Worm (Caenorhabditis elegans): ENCODE measurements around the gene nhr-117.

nhr-117 gene

DNA sequence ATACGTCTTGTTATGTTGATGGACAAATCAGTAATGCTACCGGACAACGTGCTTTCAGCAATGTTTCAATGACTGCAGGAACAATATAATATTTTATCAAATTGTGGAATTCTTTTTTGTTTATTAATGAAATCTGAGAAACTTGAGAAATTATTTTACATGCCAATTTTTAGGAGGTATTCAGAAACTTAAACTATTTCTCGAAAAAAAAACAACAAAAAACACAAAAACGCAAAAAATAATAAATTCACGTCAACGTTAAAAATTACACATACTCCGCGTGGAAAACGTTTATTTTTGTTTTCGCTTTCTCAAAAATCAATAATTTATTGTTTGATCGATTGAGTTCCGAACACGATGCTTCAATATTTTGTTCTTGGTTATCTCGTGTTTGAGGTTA is 20.9 kb upstream of the nhr-117 start, which contains the start of gene Y46H3D.1:
Gene Y46H3D.1 (plus strand): TSS at position 301 of the 400 bp plus-strand sequence.
- TF ChIP-seq pha-4 (tag; optimal IDR thresholded peaks at IDR 0.05) (no peak), ceh-27 (GFP tag; optimal IDR thresholded peaks at IDR 0.05) (no peak), efl-1 (GFP tag; optimal IDR thresholded peaks at IDR 0.05) (no peak), snpc-1.3 (tag; optimal IDR thresholded peaks at IDR 0.05; ENCODE audit: insufficient read depth) (no peak)

DNA sequence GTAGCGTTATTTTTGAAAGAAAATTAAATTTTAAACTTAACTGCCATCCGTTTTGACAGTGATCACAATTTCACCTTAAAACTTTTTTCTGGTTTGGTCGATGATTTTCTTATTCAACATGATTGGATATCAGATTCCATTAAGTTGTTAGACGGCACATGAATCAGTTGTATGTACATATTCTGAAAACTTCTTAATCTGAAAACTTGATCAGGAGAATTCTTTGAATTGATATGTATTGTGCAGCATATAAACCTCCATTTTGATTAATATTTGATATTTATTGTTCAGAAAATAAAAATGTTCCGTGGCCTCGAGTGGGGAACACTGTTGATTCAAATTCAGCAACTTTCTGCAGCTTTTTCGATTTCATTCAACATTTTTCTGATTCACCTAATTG is 18.7 kb upstream of the nhr-117 start, which contains the start of gene str-221:
Gene str-221 (plus strand): TSS at position 301 of the 400 bp plus-strand sequence.
- no peak for TF ChIP-seq ztf-6 (GFP tag; IDR thresholded peaks at IDR 0.05)

DNA sequence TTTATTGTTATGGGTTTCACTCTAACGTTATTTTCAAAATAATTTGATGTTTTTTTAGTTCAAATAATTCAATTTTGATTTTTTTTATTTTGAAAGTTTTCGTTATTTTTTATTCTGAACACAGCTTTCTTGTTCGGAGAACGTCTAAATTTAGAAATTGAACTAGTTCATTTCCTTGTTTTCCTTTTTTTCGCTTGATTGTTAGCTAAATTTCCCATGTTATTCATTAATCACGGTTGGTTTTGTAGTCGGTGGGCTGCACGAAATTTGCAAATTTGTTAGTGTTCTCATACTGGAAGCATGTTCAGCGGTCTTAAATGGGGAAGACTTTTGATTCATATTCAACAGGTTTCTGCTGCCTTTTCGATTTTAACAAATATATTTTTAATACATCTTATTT is 14.5 kb upstream of the nhr-117 start, which contains the start of gene str-222:
Gene str-222 (plus strand): TSS at position 301 of the 400 bp plus-strand sequence.
- TF ChIP-seq nfya-2 (GFP tag; IDR thresholded peaks at IDR 0.05) = no peak
- TF ChIP-seq ztf-18 (tag; optimal IDR thresholded peaks at IDR 0.05) = no peak
- no peak for TF ChIP-seq let-526 (GFP tag; IDR thresholded peaks at IDR 0.05)
- TF ChIP-seq cebp-2 (GFP tag; IDR thresholded peaks at IDR 0.05) = no peak
- TF ChIP-seq bed-2 (GFP tag; IDR thresholded peaks at IDR 0.05) = no peak
- no peak for TF ChIP-seq ceh-58 (GFP tag; IDR thresholded peaks at IDR 0.05)
- TF ChIP-seq hmg-20 (GFP tag; IDR thresholded peaks at IDR 0.05) = no peak
- no peak for TF ChIP-seq F57A8.1 (GFP tag; optimal IDR thresholded peaks at IDR 0.05)

DNA sequence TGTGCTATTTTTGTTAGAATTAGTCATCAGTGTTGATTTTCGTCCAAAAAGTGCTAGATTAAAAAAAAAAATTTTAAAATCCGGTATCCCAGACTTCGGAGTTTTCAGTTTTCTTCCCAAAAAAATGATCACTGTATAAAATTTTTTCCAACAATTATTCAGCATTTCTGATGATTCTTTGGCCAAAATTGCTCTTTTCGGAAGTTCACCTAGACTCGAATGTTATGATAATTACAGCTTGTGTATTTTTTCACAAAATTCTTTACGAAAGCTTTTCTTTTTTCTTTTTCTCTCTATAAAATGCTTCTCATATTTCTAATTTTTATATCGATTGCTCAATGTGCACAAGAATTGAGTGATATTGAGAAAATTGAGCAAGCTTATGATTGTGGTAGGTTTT is 10.4 kb upstream of the nhr-117 start, which contains the start of gene irld-17:
Gene irld-17 (plus strand): TSS at position 301 of the 400 bp plus-strand sequence.
- TF ChIP-seq nhr-120 (GFP tag; IDR thresholded peaks at IDR 0.05) (no peak), hmg-20 (GFP tag; IDR thresholded peaks at IDR 0.05) (no peak)

DNA sequence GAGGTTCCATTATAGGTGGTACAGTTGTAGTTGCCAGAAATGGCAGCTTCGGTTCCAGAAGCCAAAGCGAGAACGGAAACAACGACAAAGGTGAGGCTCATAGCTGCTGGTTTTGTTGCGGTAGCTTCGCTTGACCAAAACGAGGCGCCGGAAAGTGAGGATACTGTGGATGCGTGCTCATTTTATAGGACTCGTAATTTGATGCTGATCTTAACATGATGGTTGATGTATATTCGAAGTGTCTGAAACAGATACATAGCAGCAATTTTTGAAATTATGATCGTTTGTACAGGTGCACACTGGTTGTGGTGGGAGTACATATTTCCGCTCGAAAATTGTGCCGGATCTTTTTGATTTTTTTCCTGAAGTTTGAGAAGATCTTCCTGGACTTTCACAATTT is 9.8 kb upstream of the nhr-117 start, which contains the start of gene Y46H3D.8:
Gene Y46H3D.8 (minus strand): TSS at position 101 of the 400 bp plus-strand sequence.
- TF ChIP-seq ztf-26 (tag; optimal IDR thresholded peaks at IDR 0.05) (no peak), aptf-3 (GFP tag; IDR thresholded peaks at IDR 0.05) (no peak), pha-4 (tag; optimal IDR thresholded peaks at IDR 0.05) (no peak), rcor-1 (GFP tag; IDR thresholded peaks at IDR 0.05) (no peak), tlf-1 (GFP tag; optimal IDR thresholded peaks at IDR 0.05) (no peak), hsf-1 (GFP tag; IDR thresholded peaks at IDR 0.05) (no peak), aptf-2 (GFP tag; conservative IDR thresholded peaks at IDR 0.05) (no peak), B0019.2 (GFP tag; conservative IDR thresholded peaks at IDR 0.05) (no peak), attf-6 (GFP tag; IDR thresholded peaks at IDR 0.05) (no peak), nhr-80 (tag; optimal IDR thresholded peaks at IDR 0.05) (no peak), mcd-1 (GFP tag; IDR thresholded peaks at IDR 0.05) (no peak), cebp-2 (GFP tag; IDR thresholded peaks at IDR 0.05) (no peak), zim-3 (tag; optimal IDR thresholded peaks at IDR 0.05) (no peak), sdz-38 (tag; optimal IDR thresholded peaks at IDR 0.05) (no peak)

DNA sequence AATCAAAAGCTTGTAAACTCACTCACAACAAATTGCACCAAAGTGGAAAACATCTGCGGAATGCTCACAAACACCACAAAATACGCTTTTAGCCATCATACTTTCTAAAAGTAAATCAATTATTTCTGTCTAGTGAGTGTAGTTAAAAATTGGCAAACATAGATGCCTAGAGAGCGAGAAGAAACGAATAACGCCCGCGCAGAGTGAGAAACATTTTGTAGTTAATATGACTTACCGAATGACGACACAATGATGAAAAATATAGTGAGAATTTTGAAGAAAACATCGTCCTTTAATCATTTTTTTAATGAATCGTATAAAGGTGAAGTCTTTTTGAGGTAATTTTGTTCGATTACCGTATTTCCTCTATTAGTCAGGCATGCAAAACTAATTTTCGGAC is 8.0 kb upstream of the nhr-117 start, which contains the start of gene nhr-238:
Gene nhr-238 (minus strand): TSS at position 104 of the 400 bp plus-strand sequence.
- TF ChIP-seq ceh-58 (GFP tag; IDR thresholded peaks at IDR 0.05) (no peak), attf-3 (GFP tag; conservative IDR thresholded peaks at IDR 0.05) (no peak), nfya-1 (tag; optimal IDR thresholded peaks at IDR 0.05; ENCODE audit: borderline replicate concordance, insufficient read depth) (no peak), Y67H2A.10 (GFP tag; conservative IDR thresholded peaks at IDR 0.05) (no peak), fkh-3 (tag; optimal IDR thresholded peaks at IDR 0.05) (no peak), athp-1 (tag; optimal IDR thresholded peaks at IDR 0.05) (no peak), ama-1 (optimal IDR thresholded peaks at IDR 0.05) (no peak), ama-1 (GFP tag; optimal IDR thresholded peaks at IDR 0.05) (no peak), dox-1 (GFP tag; IDR thresholded peaks at IDR 0.05) (no peak), ztf-28 (GFP tag; IDR thresholded peaks at IDR 0.05) (no peak), efl-1 (GFP tag; optimal IDR thresholded peaks at IDR 0.05) (no peak), chd-7 (tag; optimal IDR thresholded peaks at IDR 0.05) (no peak), Y53F4B.3 (GFP tag; IDR thresholded peaks at IDR 0.05) (no peak)

All from whole organism, young adult.